Worm (Caenorhabditis elegans) whole organism, L2 larva: ENCODE measurements around the gene T05A12.3.

ENCODE experiments used
- C34F6.9 ChIP-seq: fragments of 150-350 bp; optimal IDR thresholded peaks from 2 replicates; lab custom pipeline; 2014; ENCODE audit warnings: missing biosample characterization, missing genetic modification characterization
- F13H6.1 ChIP-seq: sonication (generic microtip); optimal IDR thresholded peaks from 2 replicates; lab custom pipeline; 2016; ENCODE audit warnings: missing genetic modification characterization, missing compliant biosample characterization
- R02D3.7 ChIP-seq: fragments of 150-350 bp; optimal IDR thresholded peaks from 2 replicates; lab custom pipeline; 2014; ENCODE audit warnings: missing biosample characterization, missing genetic modification characterization
- Y55F3AM.14 ChIP-seq: fragments of 200-800 bp; sonication (Bioruptor generic); optimal IDR thresholded peaks from 2 replicates; lab custom pipeline; 2018; ENCODE audit warnings: mild to moderate bottlenecking, missing genetic modification characterization, missing compliant biosample characterization
- ZK546.5 ChIP-seq: sonication (generic microtip); optimal IDR thresholded peaks from 2 replicates; lab custom pipeline; 2017; ENCODE audit warnings: missing biosample characterization, missing genetic modification characterization
- alr-1 ChIP-seq: fragments of 150-350 bp; optimal IDR thresholded peaks from 2 replicates; lab custom pipeline; 2014; ENCODE audit warnings: missing biosample characterization, missing genetic modification characterization
- blmp-1 ChIP-seq: sonication (generic microtip); optimal IDR thresholded peaks from 2 replicates; lab custom pipeline; 2017; ENCODE audit warnings: missing genetic modification characterization, mild to moderate bottlenecking, missing compliant biosample characterization, antibody characterized with exemption, moderate library complexity; ENCODE audit not compliant: insufficient read depth
- ceh-16 ChIP-seq: fragments of 150-350 bp; optimal IDR thresholded peaks from 2 replicates; lab custom pipeline; 2014; ENCODE audit warnings: missing biosample characterization, missing genetic modification characterization
- ceh-82 ChIP-seq: fragments of 150-350 bp; optimal IDR thresholded peaks from 2 replicates; lab custom pipeline; 2014; ENCODE audit warnings: missing biosample characterization, missing genetic modification characterization
- crh-2 ChIP-seq: sonication (generic microtip); optimal IDR thresholded peaks from 2 replicates; lab custom pipeline; 2017; ENCODE audit warnings: missing biosample characterization, missing genetic modification characterization
- dmd-4 ChIP-seq: sonication (generic microtip); optimal IDR thresholded peaks from 2 replicates; lab custom pipeline; 2017; ENCODE audit warnings: missing biosample characterization, missing genetic modification characterization
- egl-27 ChIP-seq: sonication (generic microtip); optimal IDR thresholded peaks from 3 replicates; lab custom pipeline; 2017; ENCODE audit warnings: missing biosample characterization, missing genetic modification reagents, missing genetic modification characterization
- elt-3 ChIP-seq: sonication (generic microtip); optimal IDR thresholded peaks from 2 replicates; lab custom pipeline; 2017; ENCODE audit warnings: missing biosample characterization, missing genetic modification characterization
- fos-1 ChIP-seq: fragments of 150-350 bp; optimal IDR thresholded peaks from 2 replicates; lab custom pipeline; 2014; ENCODE audit warnings: missing biosample characterization, missing genetic modification characterization
- gmeb-1 ChIP-seq: fragments of 150-350 bp; optimal IDR thresholded peaks from 2 replicates; lab custom pipeline; 2014; ENCODE audit warnings: missing biosample characterization, missing genetic modification characterization
- lin-11 ChIP-seq: fragments of 150-350 bp; sonication (generic microtip); optimal IDR thresholded peaks from 2 replicates; lab custom pipeline; 2014; ENCODE audit warnings: missing biosample characterization, missing genetic modification characterization, inconsistent platforms, mixed read lengths
- lin-13 ChIP-seq: fragments of 150-350 bp; optimal IDR thresholded peaks from 2 replicates; lab custom pipeline; 2014; ENCODE audit warnings: missing biosample characterization, missing genetic modification reagents, missing genetic modification characterization
- lin-39 ChIP-seq: fragments of 150-350 bp; optimal IDR thresholded peaks from 2 replicates; lab custom pipeline; 2014; ENCODE audit warnings: missing biosample characterization, missing genetic modification reagents, missing genetic modification characterization
- lsy-2 ChIP-seq, 2 experiments: fragments of 150-350 bp in 1 of 2; sonication (generic microtip) in 1 of 2; optimal IDR thresholded peaks; 2 replicates each; lab custom pipeline; 2014 to 2017; ENCODE audit warnings: missing biosample characterization in 2 of 2, missing genetic modification characterization in 2 of 2
- mab-5 ChIP-seq: fragments of 150-350 bp; optimal IDR thresholded peaks from 2 replicates; lab custom pipeline; 2014; ENCODE audit warnings: missing biosample characterization, missing genetic modification characterization
- mdl-1 ChIP-seq, 2 experiments: fragments of 150-350 bp in 1 of 2; sonication (generic microtip) in 1 of 2; optimal IDR thresholded peaks; 2 replicates each; lab custom pipeline; 2017; ENCODE audit warnings: missing biosample characterization in 2 of 2, missing genetic modification characterization in 2 of 2
- nhr-10 ChIP-seq: sonication (generic microtip); optimal IDR thresholded peaks from 2 replicates; lab custom pipeline; 2017; ENCODE audit warnings: missing biosample characterization, missing genetic modification characterization
- nhr-11 ChIP-seq: fragments of 150-350 bp; optimal IDR thresholded peaks from 2 replicates; lab custom pipeline; 2014; ENCODE audit warnings: missing biosample characterization, missing genetic modification characterization
- nhr-12 ChIP-seq: fragments of 150-350 bp; optimal IDR thresholded peaks from 2 replicates; lab custom pipeline; 2014; ENCODE audit warnings: missing biosample characterization, missing genetic modification characterization
- nhr-129 ChIP-seq: fragments of 150-350 bp; optimal IDR thresholded peaks from 2 replicates; lab custom pipeline; 2014; ENCODE audit warnings: missing biosample characterization, missing genetic modification characterization
- nhr-21 ChIP-seq: fragments of 150-350 bp; optimal IDR thresholded peaks from 2 replicates; lab custom pipeline; 2014; ENCODE audit warnings: missing biosample characterization, missing genetic modification characterization
- nhr-23 ChIP-seq: fragments of 150-350 bp; optimal IDR thresholded peaks from 2 replicates; lab custom pipeline; 2014; ENCODE audit warnings: missing biosample characterization, missing genetic modification reagents, missing genetic modification characterization
- nhr-25 ChIP-seq: fragments of 150-350 bp; sonication (generic microtip); optimal IDR thresholded peaks from 3 replicates; lab custom pipeline; 2014; ENCODE audit warnings: missing biosample characterization, missing genetic modification characterization
- nhr-6 ChIP-seq: fragments of 150-350 bp; optimal IDR thresholded peaks from 2 replicates; lab custom pipeline; 2014; ENCODE audit warnings: missing biosample characterization, missing genetic modification characterization
- peb-1 ChIP-seq: fragments of 150-350 bp; optimal IDR thresholded peaks from 2 replicates; lab custom pipeline; 2014; ENCODE audit warnings: missing biosample characterization, missing genetic modification characterization
- sem-4 ChIP-seq: fragments of 150-350 bp; optimal IDR thresholded peaks from 2 replicates; lab custom pipeline; 2014; ENCODE audit warnings: missing biosample characterization, missing genetic modification reagents, missing genetic modification characterization
- skn-1 ChIP-seq: sonication (generic microtip); optimal IDR thresholded peaks from 2 replicates; lab custom pipeline; 2017; ENCODE audit warnings: missing biosample characterization, missing genetic modification characterization
- sma-3 ChIP-seq: sonication (generic microtip); optimal IDR thresholded peaks from 2 replicates; lab custom pipeline; 2016; ENCODE audit warnings: missing genetic modification reagents, missing genetic modification characterization, missing compliant biosample characterization
- sma-9 ChIP-seq, 2 experiments: fragments of 150-350 bp in 1 of 2; sonication (generic microtip) in 1 of 2; optimal IDR thresholded peaks; 2 replicates each; lab custom pipeline; 2014 to 2016; ENCODE audit warnings: missing genetic modification characterization in 2 of 2, mild to moderate bottlenecking in 1 of 2, missing biosample characterization in 1 of 2, missing compliant biosample characterization in 1 of 2, missing genetic modification reagents in 1 of 2, moderate library complexity in 1 of 2
- snpc-4 ChIP-seq: fragments of 150-350 bp; optimal IDR thresholded peaks from 2 replicates; lab custom pipeline; 2014; ENCODE audit warnings: missing biosample characterization, missing genetic modification characterization
- unc-39 ChIP-seq: fragments of 150-350 bp; optimal IDR thresholded peaks from 2 replicates; lab custom pipeline; 2014; ENCODE audit warnings: missing biosample characterization, missing genetic modification characterization
- unc-55 ChIP-seq: fragments of 150-350 bp; sonication (generic microtip); optimal IDR thresholded peaks from 3 replicates; lab custom pipeline; 2014; ENCODE audit warnings: missing biosample characterization, missing genetic modification reagents, missing genetic modification characterization
- unc-62 ChIP-seq: fragments of 150-350 bp; optimal IDR thresholded peaks from 2 replicates; lab custom pipeline; 2014; ENCODE audit warnings: missing biosample characterization, missing genetic modification reagents, missing genetic modification characterization
- zag-1 ChIP-seq: fragments of 150-350 bp; optimal IDR thresholded peaks from 2 replicates; lab custom pipeline; 2014; ENCODE audit warnings: missing biosample characterization, missing genetic modification characterization
- ztf-1 ChIP-seq: fragments of 200-800 bp; sonication (Bioruptor generic); conservative IDR thresholded peaks from 2 replicates; pipeline ENCODE4 v1.3.6; 2022; ENCODE audit warnings: missing genetic modification characterization, missing compliant biosample characterization
- ztf-11 ChIP-seq: sonication (generic microtip); optimal IDR thresholded peaks from 2 replicates; lab custom pipeline; 2017; ENCODE audit warnings: missing biosample characterization, missing genetic modification characterization
- ztf-4 ChIP-seq: fragments of 150-350 bp; optimal IDR thresholded peaks from 2 replicates; lab custom pipeline; 2014; ENCODE audit warnings: missing biosample characterization, missing genetic modification characterization

T05A12.3 gene

ce11 chrIV:6916831-6917230 is 29.4 kb upstream of the T05A12.3 start:
- TF ChIP-seq C34F6.9 (tag; lab: Kevin White, UChicago) (no peak), nhr-11 (tag; lab: Kevin White, UChicago) (no peak)

- peak; percentile 26 for TF ChIP-seq snpc-4 (tag; lab: Kevin White, UChicago)
- TF ChIP-seq, all 48 proteins: peak for 1; not testable (repeated sequence) for 47
These were observed 26.7 kb upstream of the T05A12.3 start for ce11 chrIV:6914161-6914585.

ce11 chrIV:6912851-6913588 is 25.6 kb upstream of the T05A12.3 start, which contains the start of gene T22D1.3:
Gene T22D1.3, plus strand, starts transcription at chrIV:6913538.
- TF ChIP-seq ceh-82 (tag; lab: Kevin White, UChicago) (no peak), unc-55 (GFP tag; lab: Kevin White, UChicago) (peak; percentile 59), unc-39 (tag; lab: Kevin White, UChicago) (no peak), lsy-2 (tag; optimal IDR thresholded peaks at IDR 0.05; lab: Kevin White, UChicago) (peak in 1 of 2 experiments; percentile 30), mdl-1 (tag; optimal IDR thresholded peaks at IDR 0.05; lab: Kevin White, UChicago) (no peak), nhr-21 (tag; lab: Kevin White, UChicago) (no peak), snpc-4 (tag; lab: Kevin White, UChicago) (peak; percentile 30), egl-27 (tag; lab: Kevin White, UChicago) (no peak), C34F6.9 (tag; lab: Kevin White, UChicago) (peak; percentile 19)

ce11 chrIV:6909863-6910733 is 22.6 kb upstream of the T05A12.3 start, which contains the start of the genes rpn-1 and ribo-1:
Gene rpn-1, minus strand, starts transcription at chrIV:6909913.
Gene ribo-1, plus strand, starts transcription at chrIV:6910683.
- TF ChIP-seq fos-1 (tag; lab: Kevin White, UChicago) (no peak), nhr-12 (tag; lab: Kevin White, UChicago) (no peak), mab-5 (no peak), lin-13 (GFP tag; lab: Kevin White, UChicago) (no peak), ztf-11 (tag; lab: Kevin White, UChicago) (no peak), nhr-23 (no peak), alr-1 (tag; lab: Kevin White, UChicago) (no peak), R02D3.7 (tag; lab: Kevin White, UChicago) (no peak), egl-27 (tag; lab: Kevin White, UChicago) (no peak), sem-4 (tag; lab: Kevin White, UChicago) (no peak), sma-3 (GFP tag; lab: Kevin White, UChicago) (no peak), nhr-10 (tag; lab: Kevin White, UChicago) (no peak), lin-11 (tag; lab: Kevin White, UChicago) (no peak), ztf-4 (no peak), skn-1 (peak; percentile 99), lin-39 (tag; lab: Kevin White, UChicago) (no peak), ztf-1 (GFP tag; lab: Robert Waterston, UW) (no peak), sma-9 (GFP tag; optimal IDR thresholded peaks at IDR 0.05; lab: Kevin White, UChicago) (no peak), sma-9 (tag; optimal IDR thresholded peaks at IDR 0.05; lab: Kevin White, UChicago) (no peak), gmeb-1 (tag; lab: Kevin White, UChicago) (no peak), nhr-21 (tag; lab: Kevin White, UChicago) (no peak), lsy-2 (tag; optimal IDR thresholded peaks at IDR 0.05; lab: Kevin White, UChicago) (peak in 1 of 2 experiments; percentile 64), C34F6.9 (tag; lab: Kevin White, UChicago) (peak; percentile 74), dmd-4 (tag; lab: Kevin White, UChicago) (no peak), crh-2 (tag; lab: Kevin White, UChicago) (peak; percentile 84), ceh-16 (tag; lab: Kevin White, UChicago) (no peak), F13H6.1 (no peak), zag-1 (tag; lab: Kevin White, UChicago) (no peak), ZK546.5 (tag; lab: Kevin White, UChicago) (no peak), Y55F3AM.14 (no peak), elt-3 (tag; lab: Kevin White, UChicago) (no peak), nhr-6 (no peak), nhr-11 (tag; lab: Kevin White, UChicago) (no peak), unc-55 (GFP tag; lab: Kevin White, UChicago) (peak; percentile 68), peb-1 (tag; lab: Kevin White, UChicago) (no peak), blmp-1 (tag; lab: Kevin White, UChicago) (no peak), nhr-129 (tag; lab: Kevin White, UChicago) (peak; percentile 50), unc-62 (GFP tag; lab: Kevin White, UChicago) (no peak), unc-39 (tag; lab: Kevin White, UChicago) (no peak), nhr-25 (tag; lab: Kevin White, UChicago) (peak; percentile 12), snpc-4 (tag; lab: Kevin White, UChicago) (peak; percentile 5)
